Fruit fly (Drosophila melanogaster): Measurements from ENCODE around the gene CG5861.

DNA sequence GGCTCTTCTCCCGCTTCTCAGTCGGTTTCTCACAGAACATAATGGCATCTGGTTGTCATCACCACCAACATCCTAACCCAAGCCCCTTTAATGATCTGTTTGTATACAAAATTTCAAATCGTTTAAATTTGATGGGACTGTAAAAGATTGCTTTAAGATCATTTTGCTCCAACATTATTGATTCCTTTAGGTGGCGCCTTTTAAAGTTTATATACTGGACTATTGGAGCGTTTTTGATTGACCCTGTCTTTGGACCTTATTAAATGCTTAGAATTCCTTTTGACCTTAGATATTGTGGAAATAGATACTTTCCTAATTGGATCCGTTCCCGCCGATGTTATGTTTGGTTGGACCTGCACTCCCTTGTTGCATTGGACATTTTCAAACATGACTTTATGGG, 33.2 kb upstream of the CG5861 start, which contains the start of gene CG42266:
- TF ChIP-seq usp (GFP tag; optimal IDR thresholded peaks at IDR 0.05) (no peak), Dll (optimal IDR thresholded peaks at IDR 0.05) (no peak), CG8478 (optimal IDR thresholded peaks at IDR 0.05) (no peak), EcR (GFP tag; optimal IDR thresholded peaks at IDR 0.05) (no peak)
